Fruit fly (Drosophila melanogaster) whole organism, pupa: Measurements from ENCODE around the gene TyrRS.
A peak's percentile ranks its signal among the peaks of the same experiment; 100 is the strongest.

ENCODE experiments used
- CG10348 ChIP-seq: fragments of 200-800 bp; sonication (Bioruptor generic); IDR thresholded peaks from 2 replicates; pipeline ENCODE4 v1.3.6; 2022; ENCODE audit warnings: missing biosample characterization, missing genetic modification characterization
- CG12605 ChIP-seq: fragments of 200-800 bp; sonication (Bioruptor generic); IDR thresholded peaks from 2 replicates; pipeline ENCODE4 v1.3.6; 2022; ENCODE audit warnings: missing biosample characterization, missing genetic modification characterization
- CG13204 ChIP-seq: fragments of 200-800 bp; sonication (Bioruptor generic); optimal IDR thresholded peaks from 2 replicates; lab custom pipeline; 2018; ENCODE audit warnings: missing biosample characterization, mild to moderate bottlenecking, missing genetic modification characterization, moderate library complexity
- CG14655 ChIP-seq: fragments of 200-800 bp; sonication (Bioruptor generic); optimal IDR thresholded peaks from 3 replicates; lab custom pipeline; 2017; ENCODE audit warnings: mild to moderate bottlenecking, missing biosample characterization, missing genetic modification reagents, missing genetic modification characterization
- CG15710 ChIP-seq: fragments of 200-800 bp; sonication (Bioruptor generic); optimal IDR thresholded peaks from 2 replicates; lab custom pipeline; 2018; ENCODE audit warnings: missing biosample characterization, mild to moderate bottlenecking, missing genetic modification characterization, moderate library complexity
- CG17806 ChIP-seq: fragments of 200-800 bp; sonication (Bioruptor generic); optimal IDR thresholded peaks from 2 replicates; lab custom pipeline; 2018; ENCODE audit warnings: missing biosample characterization, mild to moderate bottlenecking, missing genetic modification characterization, moderate library complexity
- CG32121 ChIP-seq: fragments of 200-800 bp; sonication (Bioruptor generic); IDR thresholded peaks from 2 replicates; pipeline ENCODE4 v1.3.6; 2022; ENCODE audit warnings: missing biosample characterization, missing genetic modification characterization
- CG34367 ChIP-seq: fragments of 200-800 bp; sonication (Bioruptor generic); optimal IDR thresholded peaks from 2 replicates; lab custom pipeline; 2018; ENCODE audit warnings: missing biosample characterization, mild to moderate bottlenecking, missing genetic modification characterization
- CG4496 ChIP-seq: fragments of 200-800 bp; sonication (Bioruptor generic); IDR thresholded peaks from 3 replicates; pipeline ENCODE4 v1.3.6; 2022; ENCODE audit warnings: missing biosample characterization, missing genetic modification characterization
- CG8159 ChIP-seq: fragments of 200-800 bp; sonication (Bioruptor generic); optimal IDR thresholded peaks from 3 replicates; lab custom pipeline; 2018; ENCODE audit warnings: missing biosample characterization, mild to moderate bottlenecking, missing genetic modification characterization, moderate library complexity
- CG8301 ChIP-seq: fragments of 200-800 bp; sonication (Bioruptor generic); optimal IDR thresholded peaks from 2 replicates; lab custom pipeline; 2018; ENCODE audit warnings: missing biosample characterization, mild to moderate bottlenecking, missing genetic modification characterization
- CG9948 ChIP-seq: fragments of 200-800 bp; sonication (Bioruptor generic); optimal IDR thresholded peaks from 2 replicates; lab custom pipeline; 2018; ENCODE audit warnings: missing biosample characterization, mild to moderate bottlenecking, missing genetic modification characterization, moderate library complexity
- D1 ChIP-seq: fragments of 200-800 bp; sonication (Bioruptor generic); optimal IDR thresholded peaks from 2 replicates; lab custom pipeline; 2018; ENCODE audit warnings: missing biosample characterization, mild to moderate bottlenecking, missing genetic modification characterization, moderate library complexity
- EcR ChIP-seq: fragments of 200-800 bp; sonication (Bioruptor generic); optimal IDR thresholded peaks from 3 replicates; lab custom pipeline; 2019; ENCODE audit warnings: missing biosample characterization, missing genetic modification characterization, mild to moderate bottlenecking, moderate library complexity, missing genetic modification reagents
- Ets98B ChIP-seq: fragments of 200-800 bp; sonication (Bioruptor generic); IDR thresholded peaks from 2 replicates; pipeline ENCODE4 v1.3.6; 2022; ENCODE audit warnings: missing biosample characterization, missing genetic modification characterization
- Pif1A ChIP-seq: fragments of 200-800 bp; sonication (Bioruptor generic); optimal IDR thresholded peaks from 3 replicates; lab custom pipeline; 2016; ENCODE audit warnings: missing biosample characterization, missing genetic modification characterization
- Pif1B ChIP-seq: fragments of 200-800 bp; sonication (Bioruptor generic); optimal IDR thresholded peaks from 3 replicates; lab custom pipeline; 2016; ENCODE audit warnings: missing biosample characterization, missing genetic modification characterization
- Snoo ChIP-seq: fragments of 200-800 bp; sonication (Bioruptor generic); optimal IDR thresholded peaks from 3 replicates; lab custom pipeline; 2017; ENCODE audit warnings: missing biosample characterization, mild to moderate bottlenecking, missing genetic modification characterization, inconsistent platforms
- fd96Ca ChIP-seq: fragments of 200-800 bp; sonication (Bioruptor generic); IDR thresholded peaks from 3 replicates; pipeline ENCODE4 v1.3.6; 2022; ENCODE audit warnings: missing biosample characterization, missing genetic modification characterization
- gl ChIP-seq: fragments of 200-800 bp; sonication (Bioruptor generic); optimal IDR thresholded peaks from 2 replicates; lab custom pipeline; 2018; ENCODE audit warnings: missing biosample characterization, mild to moderate bottlenecking, missing genetic modification characterization
- rn ChIP-seq: fragments of 200-800 bp; sonication (Bioruptor generic); IDR thresholded peaks from 2 replicates; pipeline ENCODE4 v1.3.6; 2022; ENCODE audit warnings: missing biosample characterization, missing genetic modification characterization

The TyrRS gene

dm6 chr3L:16385880-16386584 is 33.1 kb downstream of the TyrRS start, which contains the start of the genes Agpat3 and RAF2:
Gene Agpat3 (minus strand): TSS chr3L:16385957.
Gene RAF2 (plus strand): TSS chr3L:16386327.
- no peak for TF ChIP-seq CG14655
- no peak for TF ChIP-seq CG34367 (tag; lab: Kevin White, UChicago)
- TF ChIP-seq CG10348 (GFP tag; lab: Robert Waterston, UW), result no peak
- TF ChIP-seq CG8301, result no peak
- no peak for TF ChIP-seq Snoo (tag; lab: Kevin White, UChicago)
- no peak for TF ChIP-seq Ets98B (GFP tag; lab: Robert Waterston, UW)
- no peak; the same call in 2 of the 3 replicates for TF ChIP-seq CG4496
- 0 out of 2 replicates have a peak, but pooled peaks have one; percentile 13 for TF ChIP-seq rn (GFP tag; lab: Robert Waterston, UW)
- no peak for TF ChIP-seq CG13204
- TF ChIP-seq CG8159 (tag; lab: Kevin White, UChicago), result peak; percentile 48
- TF ChIP-seq D1, result no peak
- TF ChIP-seq CG15710 (tag; lab: Kevin White, UChicago), result peak; percentile 55
- TF ChIP-seq CG9948 (tag; lab: Kevin White, UChicago), result peak; percentile 35
- no peak for TF ChIP-seq Pif1A (GFP tag; lab: Kevin White, UChicago)
- no peak for TF ChIP-seq fd96Ca (GFP tag; lab: Robert Waterston, UW)
- no peak for TF ChIP-seq EcR
- no peak for TF ChIP-seq CG32121 (GFP tag; lab: Robert Waterston, UW)
- no peak for TF ChIP-seq gl (tag; lab: Kevin White, UChicago)
- peak; percentile 34 for TF ChIP-seq CG17806 (tag; lab: Kevin White, UChicago)
- TF ChIP-seq Pif1B (GFP tag; lab: Kevin White, UChicago), result no peak
- 0 out of 2 replicates have a peak, but pooled peaks have one; percentile 5 for TF ChIP-seq CG12605 (GFP tag; lab: Robert Waterston, UW)

DNA sequence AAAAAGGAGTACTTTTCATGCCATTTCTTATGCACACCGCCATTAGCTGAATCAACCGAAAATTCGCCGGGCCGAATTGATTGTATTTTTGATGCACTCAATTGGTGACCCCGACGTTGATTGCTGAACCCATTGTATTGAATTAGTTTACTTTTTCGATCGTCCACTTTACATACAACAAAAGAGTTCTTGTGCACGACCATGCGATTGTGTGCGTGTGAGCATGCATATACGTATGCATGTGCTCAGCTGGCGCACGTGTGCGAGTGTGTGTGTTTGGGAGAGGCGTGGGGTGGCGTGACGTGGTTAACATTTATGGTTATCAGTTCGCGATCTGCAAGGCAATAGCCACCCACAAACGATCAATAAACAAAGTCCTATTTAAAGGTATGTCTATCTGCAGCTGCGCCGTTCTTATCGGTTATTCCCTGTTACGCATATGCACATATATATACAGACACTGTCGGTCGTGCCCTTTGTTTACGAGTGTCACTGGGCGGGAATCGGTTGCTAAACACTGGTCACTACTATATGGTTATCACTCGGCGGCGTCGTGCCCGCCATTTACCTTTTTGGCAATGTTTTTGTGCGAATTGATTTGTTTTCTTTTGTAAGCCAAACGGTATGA is 33.7 kb downstream of the TyrRS start:
- TF ChIP-seq CG34367 (tag; lab: Kevin White, UChicago), result no peak
- no peak for TF ChIP-seq Pif1B (GFP tag; lab: Kevin White, UChicago)
- no peak for TF ChIP-seq Snoo (tag; lab: Kevin White, UChicago)
- TF ChIP-seq D1, result no peak
- no peak for TF ChIP-seq CG14655
- no peak for TF ChIP-seq CG17806 (tag; lab: Kevin White, UChicago)
- TF ChIP-seq gl (tag; lab: Kevin White, UChicago), result no peak
- TF ChIP-seq CG15710 (tag; lab: Kevin White, UChicago), result no peak
- TF ChIP-seq CG13204, result no peak
- TF ChIP-seq rn (GFP tag; lab: Robert Waterston, UW), result no peak
- no peak for TF ChIP-seq CG32121 (GFP tag; lab: Robert Waterston, UW)
- no peak for TF ChIP-seq CG8159 (tag; lab: Kevin White, UChicago)
- no peak for TF ChIP-seq CG8301
- TF ChIP-seq fd96Ca (GFP tag; lab: Robert Waterston, UW), result no peak; the same call in 2 of the 3 replicates
- TF ChIP-seq CG12605 (GFP tag; lab: Robert Waterston, UW), result 0 out of 2 replicates have a peak, but pooled peaks have one; percentile 14
- TF ChIP-seq EcR, result peak; percentile 93
- TF ChIP-seq Ets98B (GFP tag; lab: Robert Waterston, UW), result no peak
- TF ChIP-seq Pif1A (GFP tag; lab: Kevin White, UChicago), result peak; percentile 43
- no peak for TF ChIP-seq CG10348 (GFP tag; lab: Robert Waterston, UW)
- TF ChIP-seq CG9948 (tag; lab: Kevin White, UChicago), result no peak
- TF ChIP-seq CG4496, result 0 out of 3 replicates have a peak, but pooled peaks have one; percentile 52
- TF ChIP-seq, all 21 proteins: peak for 4

- peak; percentile 41; the same call in 1 of the 3 replicates for TF ChIP-seq CG4496
- TF ChIP-seq CG14655, result no peak
- TF ChIP-seq Ets98B (GFP tag; lab: Robert Waterston, UW), result 0 out of 2 replicates have a peak, but pooled peaks have one; percentile 32
- no peak for TF ChIP-seq CG17806 (tag; lab: Kevin White, UChicago)
- TF ChIP-seq CG9948 (tag; lab: Kevin White, UChicago), result no peak
- no peak for TF ChIP-seq CG34367 (tag; lab: Kevin White, UChicago)
- TF ChIP-seq CG12605 (GFP tag; lab: Robert Waterston, UW), result peak; percentile 37; the same call in 1 of the 2 replicates
- no peak for TF ChIP-seq rn (GFP tag; lab: Robert Waterston, UW)
- no peak for TF ChIP-seq CG8159 (tag; lab: Kevin White, UChicago)
- no peak for TF ChIP-seq CG10348 (GFP tag; lab: Robert Waterston, UW)
- peak; percentile 40; the same call in 1 of the 3 replicates for TF ChIP-seq fd96Ca (GFP tag; lab: Robert Waterston, UW)
- TF ChIP-seq CG13204, result no peak
- no peak for TF ChIP-seq D1
- no peak for TF ChIP-seq Pif1A (GFP tag; lab: Kevin White, UChicago)
- no peak for TF ChIP-seq Snoo (tag; lab: Kevin White, UChicago)
- TF ChIP-seq CG15710 (tag; lab: Kevin White, UChicago), result no peak
- peak; percentile 18 for TF ChIP-seq gl (tag; lab: Kevin White, UChicago)
- TF ChIP-seq EcR, result no peak
- peak; percentile 12 for TF ChIP-seq CG8301
- TF ChIP-seq CG32121 (GFP tag; lab: Robert Waterston, UW), result no peak
- TF ChIP-seq Pif1B (GFP tag; lab: Kevin White, UChicago), result no peak
These were observed 34.9 kb downstream of the TyrRS start for dm6 chr3L:16384145-16384705.

DNA sequence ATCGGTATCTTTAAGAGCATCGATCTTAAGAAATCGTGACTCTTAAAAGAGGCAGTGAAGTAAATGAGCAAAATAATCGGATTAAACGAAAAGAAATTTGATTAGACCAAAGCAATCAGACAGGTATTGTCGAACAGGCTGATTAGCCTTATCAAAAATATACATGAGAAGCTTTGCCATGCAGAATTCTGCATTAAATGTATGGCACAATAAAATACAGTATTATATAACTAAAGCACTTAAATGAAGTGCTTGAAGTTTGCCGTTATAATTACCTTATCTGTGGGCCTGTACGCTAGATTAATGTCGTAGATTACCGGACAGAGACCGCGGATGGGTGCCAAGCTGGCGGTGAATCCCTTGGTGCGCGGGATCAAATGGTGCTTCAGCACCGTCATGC is 36.0 kb downstream of the TyrRS start:
- TF ChIP-seq CG9948 (tag; lab: Kevin White, UChicago) (no peak), fd96Ca (GFP tag; lab: Robert Waterston, UW) (no peak), CG8301 (no peak), Snoo (tag; lab: Kevin White, UChicago) (no peak), CG15710 (tag; lab: Kevin White, UChicago) (no peak), CG17806 (tag; lab: Kevin White, UChicago) (no peak), CG13204 (no peak), EcR (no peak), D1 (no peak), gl (tag; lab: Kevin White, UChicago) (no peak), CG12605 (GFP tag; lab: Robert Waterston, UW) (no peak), CG4496 (no peak), CG34367 (tag; lab: Kevin White, UChicago) (no peak)
